Fruit fly (Drosophila melanogaster) whole organism, adult: Measurements from ENCODE around the gene be.

Experiments used
- CG11617 ChIP-seq: fragments of 200-800 bp; sonication (Bioruptor generic); optimal IDR thresholded peaks from 2 replicates; lab custom pipeline; 2017; ENCODE audit warnings: mild to moderate bottlenecking, missing biosample characterization, missing genetic modification reagents, missing genetic modification characterization
- CG14711 ChIP-seq: fragments of 200-800 bp; sonication (Bioruptor generic); optimal IDR thresholded peaks from 2 replicates; lab custom pipeline; 2018; ENCODE audit warnings: missing biosample characterization, mild to moderate bottlenecking, missing genetic modification characterization, moderate library complexity
- CG7045 ChIP-seq: fragments of 200-800 bp; sonication (Bioruptor generic); optimal IDR thresholded peaks from 2 replicates; lab custom pipeline; 2017; ENCODE audit warnings: missing biosample characterization, mild to moderate bottlenecking, missing genetic modification characterization
- Clk ChIP-seq: fragments of 200-800 bp; sonication (Bioruptor generic); optimal IDR thresholded peaks from 2 replicates; lab custom pipeline; 2017; ENCODE audit warnings: missing biosample characterization, missing genetic modification characterization
- Hr96 ChIP-seq: fragments of 200-800 bp; sonication (Bioruptor generic); optimal IDR thresholded peaks from 2 replicates; lab custom pipeline; 2016; ENCODE audit warnings: missing biosample characterization, missing genetic modification characterization
- cnc ChIP-seq, 2 experiments: fragments of >200 bp; optimal IDR thresholded peaks; 2 replicates each; lab custom pipeline; 2017
- kay ChIP-seq: fragments of 200-800 bp; sonication (Bioruptor generic); peaks from one replicate; lab custom pipeline; 2016; ENCODE audit warnings: missing biosample characterization, missing genetic modification characterization, borderline replicate concordance
- ovo ChIP-seq: fragments of 200-800 bp; sonication (Bioruptor generic); optimal IDR thresholded peaks from 2 replicates; lab custom pipeline; 2016; ENCODE audit warnings: missing biosample characterization, missing genetic modification characterization
- pad ChIP-seq: fragments of 200-800 bp; sonication (Bioruptor generic); optimal IDR thresholded peaks from 3 replicates; lab custom pipeline; 2017; ENCODE audit warnings: missing biosample characterization, missing genetic modification characterization, mild to moderate bottlenecking, moderate library complexity, missing genetic modification reagents
- toe ChIP-seq: fragments of 200-800 bp; sonication (Bioruptor generic); optimal IDR thresholded peaks from 2 replicates; lab custom pipeline; 2016; ENCODE audit warnings: missing biosample characterization, missing genetic modification characterization

- TF ChIP-seq ovo = no peak
- no peak for TF ChIP-seq kay (GFP tag; lab: Kevin White, UChicago)
- TF ChIP-seq CG11617 (GFP tag; lab: Kevin White, UChicago) = no peak
- no peak for TF ChIP-seq Clk
- no peak for TF ChIP-seq Hr96 (GFP tag; lab: Kevin White, UChicago)
- no peak for TF ChIP-seq CG7045 (GFP tag; lab: Kevin White, UChicago)
- no peak for TF ChIP-seq cnc (optimal IDR thresholded peaks at IDR 0.05; lab: Kevin White, UChicago)
- no peak for TF ChIP-seq pad
- no peak for TF ChIP-seq CG14711 (tag; lab: Kevin White, UChicago)
- TF ChIP-seq toe (GFP tag; lab: Kevin White, UChicago) = no peak
Measured at dm6 chrX:15048713-15049112, 24.5 kb downstream of the be start.
